Worm (Caenorhabditis elegans) whole organism, young adult: Measurements from ENCODE around the gene lin-37.

Source experiments
- ama-1 ChIP-seq, 3 experiments: fragments of 150-350 bp in 1 of 3; sonication (generic microtip) in 2 of 3; optimal IDR thresholded peaks; 2 replicates each; lab custom pipeline; 2014 to 2018; ENCODE audit warnings: missing biosample characterization in 2 of 3, missing genetic modification characterization in 2 of 3, missing genetic modification reagents in 2 of 3
- ztf-3 ChIP-seq: fragments of 200-800 bp; sonication (Bioruptor generic); optimal IDR thresholded peaks from 2 replicates; lab custom pipeline; 2018; ENCODE audit warnings: mild to moderate bottlenecking, missing genetic modification characterization, missing compliant biosample characterization

- TF ChIP-seq ztf-3 (GFP tag; lab: Kevin White, UChicago) (no peak), ama-1 (optimal IDR thresholded peaks at IDR 0.05; lab: Kevin White, UChicago) (no peak), ama-1 (GFP tag; optimal IDR thresholded peaks at IDR 0.05; lab: Kevin White, UChicago) (peak in 1 of 2 experiments; percentile 88)
These were observed 29.6 kb upstream of the lin-37 start for ce11 chrIII:7101814-7102477.
